Worm (Caenorhabditis elegans): ENCODE measurements around the gene sri-66.
"Not testable (repeated sequence)": the region's sequence is repeated elsewhere in the genome, so short reads cannot be mapped to it uniquely, and the experiment has no call there.

Gene sri-66

ce11 chrV:17019690-17020089 lies 40.4 kb upstream of the sri-66 start, which contains the start of gene F49H6.17:
Gene F49H6.17 (plus strand): TSS chrV:17019990.
- no peak for TF ChIP-seq ceh-40 (GFP tag; IDR thresholded peaks at IDR 0.05)
- TF ChIP-seq nhr-179 (tag; optimal IDR thresholded peaks at IDR 0.05), result no peak
- TF ChIP-seq mel-28 (tag; optimal IDR thresholded peaks at IDR 0.05; ENCODE audit: borderline replicate concordance), result no peak

DNA sequence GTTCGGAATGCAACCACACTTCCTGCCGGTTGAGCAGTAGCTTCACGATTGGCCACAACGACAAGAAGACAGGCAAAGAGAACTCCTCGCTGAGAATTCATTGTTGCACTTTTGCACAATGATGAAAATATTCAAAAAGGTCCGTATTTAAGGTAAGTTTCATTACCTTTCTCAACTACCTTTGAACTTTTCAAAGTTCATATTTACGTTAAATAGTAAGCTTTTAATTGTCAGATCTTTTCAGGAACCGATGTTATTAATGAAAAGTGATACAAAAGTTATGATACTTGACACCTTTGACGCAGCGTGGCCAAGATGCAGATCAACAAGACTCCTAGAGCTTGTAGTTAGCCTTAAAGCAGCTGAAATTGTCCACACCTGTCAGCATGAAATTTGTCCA lies 38.7 kb upstream of the sri-66 start, which contains the start of gene F49H6.12:
TSS of gene F49H6.12 (minus strand) at position 101 of the 400 bp plus-strand sequence.
- no peak for TF ChIP-seq Y79H2A.3 (GFP tag; conservative IDR thresholded peaks at IDR 0.05)
- TF ChIP-seq F37B4.10 (GFP tag; IDR thresholded peaks at IDR 0.05), result no peak
- TF ChIP-seq nhr-179 (tag; optimal IDR thresholded peaks at IDR 0.05), result no peak
- no peak for TF ChIP-seq B0261.1 (tag; optimal IDR thresholded peaks at IDR 0.05)
- TF ChIP-seq F57A8.1 (GFP tag; optimal IDR thresholded peaks at IDR 0.05), result no peak
- no peak for TF ChIP-seq snpc-4 (GFP tag; optimal IDR thresholded peaks at IDR 0.05)
- TF ChIP-seq snpc-4 (tag; optimal IDR thresholded peaks at IDR 0.05), result no peak

DNA sequence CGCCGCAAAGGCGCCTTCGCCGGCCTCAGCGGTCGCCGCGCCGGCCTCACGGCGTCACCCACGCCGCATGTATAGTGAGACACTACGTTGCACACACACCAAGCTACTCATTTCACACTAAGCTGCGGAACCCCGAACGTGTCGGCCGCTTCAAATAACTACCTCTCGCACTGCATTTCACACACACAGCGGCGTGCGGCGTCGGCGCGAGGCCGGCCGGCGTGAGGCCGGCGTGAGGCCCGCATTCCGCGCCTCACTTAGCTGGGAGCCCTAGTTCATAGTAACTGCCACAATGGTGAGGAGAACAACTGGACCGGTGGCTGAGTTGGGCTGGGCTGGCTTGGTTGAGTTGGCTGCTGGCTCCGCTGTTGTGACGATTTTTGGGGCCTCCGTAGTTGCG lies 38.0 kb upstream of the sri-66 start:
- 0 out of 2 replicates have a peak, but pooled peaks have one; percentile 39 for TF ChIP-seq nfyb-1 (GFP tag; IDR thresholded peaks at IDR 0.05)
- TF ChIP-seq lin-26 (GFP tag; IDR thresholded peaks at IDR 0.05), result 0 out of 2 replicates have a peak, but pooled peaks have one; percentile 36
- TF ChIP-seq pbrm-1 (GFP tag; IDR thresholded peaks at IDR 0.05), result 0 out of 2 replicates have a peak, but pooled peaks have one; percentile 20
- peak; percentile 39; the same call in 1 of the 2 replicates for TF ChIP-seq dox-1 (GFP tag; IDR thresholded peaks at IDR 0.05)
- peak; percentile 90 for TF ChIP-seq zfh-2 (GFP tag; conservative IDR thresholded peaks at IDR 0.05)
- TF ChIP-seq ceh-91 (GFP tag; IDR thresholded peaks at IDR 0.05), result 0 out of 2 replicates have a peak, but pooled peaks have one; percentile 15
- not testable (repeated sequence) for TF ChIP-seq snpc-4 (GFP tag; optimal IDR thresholded peaks at IDR 0.05)
- peak in 1 of 4 experiments; percentile 59 for TF ChIP-seq snpc-4 (tag; optimal IDR thresholded peaks at IDR 0.05)
- TF ChIP-seq egrh-3 (GFP tag; IDR thresholded peaks at IDR 0.05), result peak; percentile 74; the same call in 1 of the 2 replicates

- TF ChIP-seq nhr-80 (tag; optimal IDR thresholded peaks at IDR 0.05) (peak; percentile 37), snpc-4 (GFP tag; optimal IDR thresholded peaks at IDR 0.05) (no peak), snpc-4 (tag; optimal IDR thresholded peaks at IDR 0.05) (peak in 1 of 4 experiments; percentile 40), B0035.1 (tag; optimal IDR thresholded peaks at IDR 0.05) (no peak)
These were observed 37.3 kb upstream of the sri-66 start, which contains the start of the genes F49H6.8 and F49H6.5 for ce11 chrV:17022613-17023322. Gene F49H6.8 (minus strand): TSS chrV:17022663. Gene F49H6.5 (plus strand): TSS chrV:17023241.

- TF ChIP-seq F37B4.10 (GFP tag; IDR thresholded peaks at IDR 0.05), result no peak
- no peak for TF ChIP-seq hlh-26 (GFP tag; conservative IDR thresholded peaks at IDR 0.05)
- no peak for TF ChIP-seq ceh-40 (GFP tag; IDR thresholded peaks at IDR 0.05)
- no peak for TF ChIP-seq attf-3 (GFP tag; conservative IDR thresholded peaks at IDR 0.05)
- TF ChIP-seq pbrm-1 (GFP tag; IDR thresholded peaks at IDR 0.05), result no peak
- TF ChIP-seq rec-8 (tag; optimal IDR thresholded peaks at IDR 0.05), result no peak
- TF ChIP-seq atf-7 (tag; optimal IDR thresholded peaks at IDR 0.05), result no peak
- no peak for TF ChIP-seq somi-1 (GFP tag; optimal IDR thresholded peaks at IDR 0.05)
- no peak for TF ChIP-seq repo-1 (tag; optimal IDR thresholded peaks at IDR 0.05)
- no peak for TF ChIP-seq ceh-27 (GFP tag; optimal IDR thresholded peaks at IDR 0.05)
These were observed 33.8 kb upstream of the sri-66 start, which contains the start of gene F49H6.15 for ce11 chrV:17026289-17026688. Gene F49H6.15 (minus strand): TSS chrV:17026389.

DNA sequence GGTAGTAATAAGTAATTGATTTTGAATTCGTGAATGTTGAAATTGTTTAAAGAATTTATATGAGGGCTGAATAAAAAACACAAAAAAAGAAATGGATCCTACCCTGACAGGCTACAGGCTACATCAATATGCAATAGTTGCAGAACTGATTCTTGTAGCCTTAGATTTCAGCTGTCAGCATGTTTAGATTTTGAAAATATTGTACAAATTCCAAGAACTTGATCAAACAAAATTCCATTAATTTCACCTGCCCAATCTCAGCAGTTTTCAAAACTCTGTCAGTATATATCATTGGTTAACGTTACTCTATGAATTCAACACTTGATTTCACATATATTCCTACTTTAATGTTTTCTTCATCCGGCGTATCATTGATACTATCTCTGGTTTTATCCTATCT lies 29.7 kb upstream of the sri-66 start:
- TF ChIP-seq fkh-3 (tag; optimal IDR thresholded peaks at IDR 0.05) (no peak), egl-44 (GFP tag; IDR thresholded peaks at IDR 0.05) (no peak), dox-1 (GFP tag; IDR thresholded peaks at IDR 0.05) (no peak), ekl-4 (GFP tag; IDR thresholded peaks at IDR 0.05) (no peak), gei-17 (GFP tag; optimal IDR thresholded peaks at IDR 0.05) (no peak)

Data from whole organism, young adult.